Worm (Caenorhabditis elegans) whole organism, late embryonic: Measurements from ENCODE around the gene frpr-1.
"Not testable (repeated sequence)": the region's sequence is repeated elsewhere in the genome, so short reads cannot be mapped to it uniquely, and the experiment has no call there.

Source experiments
- C38D4.7 ChIP-seq: fragments of 200-800 bp; sonication (Bioruptor generic); optimal IDR thresholded peaks from 2 replicates; lab custom pipeline; 2018; ENCODE audit warnings: mild to moderate bottlenecking, missing genetic modification characterization, moderate library complexity, missing compliant biosample characterization
- F13H6.1 ChIP-seq: sonication (generic microtip); optimal IDR thresholded peaks from 2 replicates; lab custom pipeline; 2016; ENCODE audit warnings: missing genetic modification characterization, missing compliant biosample characterization
- K09A11.1 ChIP-seq: sonication (generic microtip); optimal IDR thresholded peaks from 2 replicates; lab custom pipeline; 2017; ENCODE audit warnings: antibody characterized with exemption, mild to moderate bottlenecking, missing genetic modification characterization, missing compliant biosample characterization; ENCODE audit not compliant: insufficient read depth
- ama-1 ChIP-seq: fragments of 150-350 bp; optimal IDR thresholded peaks from 2 replicates; lab custom pipeline; 2014
- ceh-14 ChIP-seq: sonication (generic microtip); optimal IDR thresholded peaks from 2 replicates; lab custom pipeline; 2016; ENCODE audit warnings: missing genotype, missing genetic modification characterization, missing compliant biosample characterization
- ceh-18 ChIP-seq: sonication (generic microtip); optimal IDR thresholded peaks from 2 replicates; lab custom pipeline; 2016; ENCODE audit warnings: missing genetic modification characterization, missing compliant biosample characterization
- ceh-22 ChIP-seq: sonication (generic microtip); optimal IDR thresholded peaks from 2 replicates; lab custom pipeline; 2017; ENCODE audit warnings: missing biosample characterization, missing genetic modification characterization
- ceh-30 ChIP-seq: fragments of 150-350 bp; optimal IDR thresholded peaks from 2 replicates; lab custom pipeline; 2014; ENCODE audit warnings: missing biosample characterization, missing genetic modification characterization
- ceh-34 ChIP-seq: sonication (generic microtip); optimal IDR thresholded peaks from 2 replicates; lab custom pipeline; 2016; ENCODE audit warnings: mild to moderate bottlenecking, missing genetic modification characterization, missing compliant biosample characterization
- ceh-45 ChIP-seq: fragments of 200-800 bp; sonication (Bioruptor generic); IDR thresholded peaks from 2 replicates; pipeline ENCODE4 v1.3.6; 2022; ENCODE audit warnings: missing genetic modification reagents, missing genetic modification characterization, missing compliant biosample characterization
- ceh-48 ChIP-seq: sonication (generic microtip); optimal IDR thresholded peaks from 2 replicates; lab custom pipeline; 2016; ENCODE audit warnings: missing genetic modification characterization, inconsistent platforms, missing compliant biosample characterization
- ceh-9 ChIP-seq: sonication (generic microtip); optimal IDR thresholded peaks from 2 replicates; lab custom pipeline; 2016; ENCODE audit warnings: mild to moderate bottlenecking, missing genetic modification characterization, inconsistent platforms, missing compliant biosample characterization
- che-1 ChIP-seq: sonication (generic microtip); optimal IDR thresholded peaks from 2 replicates; lab custom pipeline; 2016; ENCODE audit warnings: mild to moderate bottlenecking, missing genetic modification characterization, missing compliant biosample characterization
- dve-1 ChIP-seq: sonication (generic microtip); optimal IDR thresholded peaks from 2 replicates; lab custom pipeline; 2017; ENCODE audit warnings: antibody characterized with exemption, mild to moderate bottlenecking, missing genetic modification characterization, missing compliant biosample characterization
- elt-4 ChIP-seq: sonication (generic microtip); optimal IDR thresholded peaks from 2 replicates; lab custom pipeline; 2016; ENCODE audit warnings: missing genetic modification characterization, missing compliant biosample characterization
- ets-4 ChIP-seq: sonication (generic microtip); optimal IDR thresholded peaks from 2 replicates; lab custom pipeline; 2016; ENCODE audit warnings: missing genetic modification characterization, missing compliant biosample characterization
- eyg-1 ChIP-seq: sonication (generic microtip); optimal IDR thresholded peaks from 2 replicates; lab custom pipeline; 2016; ENCODE audit warnings: missing genotype, missing genetic modification characterization, missing compliant biosample characterization
- fkh-10 ChIP-seq: fragments of 150-350 bp; optimal IDR thresholded peaks from 2 replicates; lab custom pipeline; 2014; ENCODE audit warnings: missing biosample characterization, missing genetic modification reagents, missing genetic modification characterization
- fkh-6 ChIP-seq: sonication (generic microtip); optimal IDR thresholded peaks from 2 replicates; lab custom pipeline; 2016; ENCODE audit warnings: missing genetic modification characterization, missing compliant biosample characterization
- gmeb-2 ChIP-seq: sonication (generic microtip); optimal IDR thresholded peaks from 2 replicates; lab custom pipeline; 2016; ENCODE audit warnings: missing genetic modification characterization, inconsistent platforms, missing compliant biosample characterization
- hlh-13 ChIP-seq: fragments of 200-800 bp; sonication (Bioruptor generic); optimal IDR thresholded peaks from 2 replicates; lab custom pipeline; 2018; ENCODE audit warnings: mild to moderate bottlenecking, missing genetic modification characterization, missing compliant biosample characterization
- hlh-15 ChIP-seq: sonication (generic microtip); optimal IDR thresholded peaks from 2 replicates; lab custom pipeline; 2016; ENCODE audit warnings: missing genetic modification characterization, missing compliant biosample characterization
- hlh-30 ChIP-seq: sonication (generic microtip); optimal IDR thresholded peaks from 2 replicates; lab custom pipeline; 2017; ENCODE audit warnings: antibody characterized with exemption, missing genetic modification characterization, missing compliant biosample characterization; ENCODE audit not compliant: insufficient read depth
- hlh-8 ChIP-seq: sonication (generic microtip); optimal IDR thresholded peaks from 2 replicates; lab custom pipeline; 2016; ENCODE audit warnings: missing genotype, missing genetic modification characterization, missing compliant biosample characterization
- nfya-1 ChIP-seq: sonication (generic microtip); optimal IDR thresholded peaks from 2 replicates; lab custom pipeline; 2017; ENCODE audit warnings: missing genetic modification characterization, mild to moderate bottlenecking, missing compliant biosample characterization, antibody characterized with exemption, moderate library complexity
- nhr-11 ChIP-seq: fragments of 150-350 bp; optimal IDR thresholded peaks from 2 replicates; lab custom pipeline; 2014; ENCODE audit warnings: missing biosample characterization, missing genetic modification characterization
- nhr-232 ChIP-seq: sonication (generic microtip); optimal IDR thresholded peaks from 2 replicates; lab custom pipeline; 2016; ENCODE audit warnings: missing genetic modification characterization, missing compliant biosample characterization
- npax-4 ChIP-seq: sonication (generic microtip); optimal IDR thresholded peaks from 2 replicates; lab custom pipeline; 2016; ENCODE audit warnings: missing genetic modification characterization, missing compliant biosample characterization
- pha-2 ChIP-seq: sonication (generic microtip); optimal IDR thresholded peaks from 2 replicates; lab custom pipeline; 2017; ENCODE audit warnings: mild to moderate bottlenecking, missing genetic modification characterization, missing compliant biosample characterization
- pqm-1 ChIP-seq: sonication (generic microtip); optimal IDR thresholded peaks from 2 replicates; lab custom pipeline; 2016; ENCODE audit warnings: missing genetic modification characterization, missing compliant biosample characterization
- ref-2 ChIP-seq: sonication (generic microtip); optimal IDR thresholded peaks from 2 replicates; lab custom pipeline; 2016; ENCODE audit warnings: missing genetic modification characterization, missing compliant biosample characterization
- sdc-2 ChIP-seq: sonication (generic microtip); optimal IDR thresholded peaks from 2 replicates; lab custom pipeline; 2016; ENCODE audit warnings: missing genotype, missing genetic modification characterization, missing compliant biosample characterization
- sox-2 ChIP-seq: fragments of 200-800 bp; sonication (Bioruptor generic); IDR thresholded peaks from 2 replicates; pipeline ENCODE4 v1.3.6; 2022; ENCODE audit warnings: missing genetic modification reagents, missing genetic modification characterization, missing compliant biosample characterization
- unc-3 ChIP-seq, 2 experiments: fragments of 200-800 bp in 1 of 2; sonication (Bioruptor generic) in 1 of 2; sonication (generic microtip) in 1 of 2; conservative IDR thresholded peaks in 1 of 2; optimal IDR thresholded peaks in 1 of 2; 2 replicates each; pipeline versions ENCODE4 v1.3.6 to Lab custom; 2016 to 2022; ENCODE audit warnings: missing compliant biosample characterization in 2 of 2, missing genetic modification characterization in 2 of 2, missing genetic modification reagents in 1 of 2
- unc-42 ChIP-seq: sonication (generic microtip); optimal IDR thresholded peaks from 2 replicates; lab custom pipeline; 2016; ENCODE audit warnings: missing genotype, missing genetic modification characterization, missing compliant biosample characterization
- unc-86 ChIP-seq: sonication (generic microtip); optimal IDR thresholded peaks from 2 replicates; lab custom pipeline; 2016; ENCODE audit warnings: missing genetic modification characterization, missing compliant biosample characterization
- zip-5 ChIP-seq: sonication (generic microtip); optimal IDR thresholded peaks from 2 replicates; lab custom pipeline; 2016; ENCODE audit warnings: missing genetic modification characterization, missing compliant biosample characterization
- ztf-16 ChIP-seq: sonication (generic microtip); optimal IDR thresholded peaks from 2 replicates; lab custom pipeline; 2017; ENCODE audit warnings: missing genetic modification characterization, missing compliant biosample characterization

The frpr-1 gene

ce11 chrX:8155447-8155877, 26.0 kb upstream of the frpr-1 start:
- TF ChIP-seq nfya-1 (peak; percentile 20), unc-3 (GFP tag; conservative IDR thresholded peaks at IDR 0.05; lab: Robert Waterston, UW) (peak; percentile 54), hlh-30 (tag; lab: Kevin White, UChicago) (peak; percentile 79), unc-86 (peak; percentile 8), K09A11.1 (tag; lab: Kevin White, UChicago) (peak; percentile 2), dve-1 (peak; percentile 13), ceh-45 (GFP tag; lab: Robert Waterston, UW) (0 out of 2 replicates have a peak, but pooled peaks have one; percentile 29), ceh-18 (tag; lab: Kevin White, UChicago) (peak; percentile 7)
- not testable (repeated sequence) for TF ChIP-seq unc-3 (tag; optimal IDR thresholded peaks at IDR 0.05; lab: Kevin White, UChicago)
- TF ChIP-seq, all 69 proteins: peak for 8; not testable (repeated sequence) for 61

- TF ChIP-seq fkh-6 (tag; lab: Kevin White, UChicago): no peak
- TF ChIP-seq sox-2: no peak
- no peak for TF ChIP-seq nhr-11 (tag; lab: Kevin White, UChicago)
- TF ChIP-seq ceh-9 (tag; lab: Kevin White, UChicago): no peak
- no peak for TF ChIP-seq ama-1 (lab: Kevin White, UChicago)
- no peak for TF ChIP-seq nfya-1
- TF ChIP-seq C38D4.7: no peak
- no peak for TF ChIP-seq sdc-2 (tag; lab: Kevin White, UChicago)
- no peak for TF ChIP-seq ceh-22 (tag; lab: Kevin White, UChicago)
- TF ChIP-seq zip-5: no peak
- no peak for TF ChIP-seq pha-2 (tag; lab: Kevin White, UChicago)
- no peak for TF ChIP-seq ceh-34
- no peak for TF ChIP-seq che-1 (tag; lab: Kevin White, UChicago)
- no peak for TF ChIP-seq ceh-48 (tag; lab: Kevin White, UChicago)
- TF ChIP-seq ztf-16 (tag; lab: Kevin White, UChicago): no peak
Observed at ce11 chrX:8151409-8151808, 22.0 kb upstream of the frpr-1 start.

- TF ChIP-seq eyg-1 (tag; lab: Kevin White, UChicago) (no peak), ceh-34 (no peak), hlh-8 (tag; lab: Kevin White, UChicago) (no peak), ref-2 (no peak), unc-42 (no peak), nfya-1 (no peak), hlh-15 (tag; lab: Kevin White, UChicago) (no peak), npax-4 (tag; lab: Kevin White, UChicago) (no peak), che-1 (tag; lab: Kevin White, UChicago) (no peak), nhr-232 (tag; lab: Kevin White, UChicago) (no peak), pqm-1 (no peak), ceh-9 (tag; lab: Kevin White, UChicago) (no peak), ets-4 (tag; lab: Kevin White, UChicago) (no peak), pha-2 (tag; lab: Kevin White, UChicago) (no peak), fkh-6 (tag; lab: Kevin White, UChicago) (no peak), elt-4 (tag; lab: Kevin White, UChicago) (no peak), F13H6.1 (no peak), ztf-16 (tag; lab: Kevin White, UChicago) (no peak), nhr-11 (tag; lab: Kevin White, UChicago) (no peak), gmeb-2 (tag; lab: Kevin White, UChicago) (no peak)
Observed at ce11 chrX:8150621-8151020, 21.2 kb upstream of the frpr-1 start, which contains the start of gene F22F1.2. Gene F22F1.2 (minus strand): TSS chrX:8150721.

DNA sequence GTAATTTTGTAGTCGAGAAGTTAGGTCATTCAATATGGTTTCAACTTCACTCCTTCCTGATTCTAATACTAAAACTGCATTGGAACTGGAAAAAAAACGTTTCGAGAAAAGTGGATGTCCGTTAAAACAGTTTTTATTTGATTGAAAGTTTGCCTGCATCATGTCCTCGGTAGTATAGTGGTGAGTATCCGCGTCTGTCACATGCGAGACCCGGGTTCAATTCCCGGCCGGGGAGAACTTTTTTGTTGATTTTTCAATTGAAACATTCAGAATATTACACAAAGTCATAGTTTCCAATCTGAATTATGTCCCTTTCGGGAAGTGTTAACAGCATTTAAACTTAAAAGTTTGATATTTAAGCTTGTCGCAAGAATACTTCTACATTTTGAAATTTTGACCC, 19.6 kb upstream of the frpr-1 start:
- TF ChIP-seq ceh-9 (tag; lab: Kevin White, UChicago): no peak
- TF ChIP-seq ets-4 (tag; lab: Kevin White, UChicago): no peak
- no peak for TF ChIP-seq ama-1 (lab: Kevin White, UChicago)
- no peak for TF ChIP-seq npax-4 (tag; lab: Kevin White, UChicago)
- no peak for TF ChIP-seq unc-3 (GFP tag; conservative IDR thresholded peaks at IDR 0.05; lab: Robert Waterston, UW)
- no peak for TF ChIP-seq unc-3 (tag; optimal IDR thresholded peaks at IDR 0.05; lab: Kevin White, UChicago)
- no peak for TF ChIP-seq fkh-6 (tag; lab: Kevin White, UChicago)
- TF ChIP-seq dve-1: no peak
- TF ChIP-seq nfya-1: no peak
- no peak for TF ChIP-seq eyg-1 (tag; lab: Kevin White, UChicago)
- TF ChIP-seq ref-2: no peak
- TF ChIP-seq C38D4.7: no peak
- no peak for TF ChIP-seq hlh-13
- TF ChIP-seq ceh-14 (tag; lab: Kevin White, UChicago): no peak
- no peak for TF ChIP-seq ceh-30 (tag; lab: Kevin White, UChicago)
- TF ChIP-seq nhr-232 (tag; lab: Kevin White, UChicago): no peak
- TF ChIP-seq fkh-10: no peak
